Worm (Caenorhabditis elegans): ENCODE measurements around the gene T28F3.11.

DNA sequence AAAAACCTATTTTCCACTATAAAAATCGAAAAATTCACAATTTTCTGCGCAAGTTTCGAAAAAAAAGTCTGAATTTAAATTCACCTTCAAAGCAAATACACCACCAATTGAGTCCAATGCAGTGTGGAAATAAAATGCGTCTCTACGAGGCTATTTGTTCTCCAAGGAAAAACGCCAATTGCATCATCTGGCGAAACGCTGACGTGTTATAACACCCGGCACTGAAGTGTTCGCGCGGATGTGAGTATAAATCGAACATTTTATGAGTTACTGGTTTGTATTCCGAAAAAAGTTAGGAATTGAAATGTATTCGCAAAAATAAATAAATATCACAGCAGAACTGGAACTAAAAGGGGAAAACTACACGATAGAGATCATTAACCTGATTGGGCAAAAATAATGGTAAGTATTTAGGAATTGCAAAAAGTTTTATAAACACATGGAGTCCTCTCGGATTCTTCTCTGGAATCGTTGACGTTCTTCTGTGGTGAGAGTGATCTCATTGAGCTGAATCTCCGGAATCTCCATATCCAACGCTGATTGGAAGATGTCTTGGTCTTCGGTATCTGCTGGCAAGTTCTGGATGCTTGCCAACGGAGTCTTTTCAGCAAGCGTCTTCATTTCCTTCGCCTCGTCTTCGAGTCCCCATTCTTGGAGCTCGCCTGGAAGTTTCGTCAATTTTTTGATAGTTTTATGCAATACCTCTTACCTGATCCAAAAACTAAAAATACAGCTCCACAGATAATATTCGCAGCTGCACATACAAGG lies 3.4 kb downstream of the T28F3.11 start, which contains the start of gene zipt-7.1:
- TF ChIP-seq tbx-37 (GFP tag; conservative IDR thresholded peaks at IDR 0.05) (no peak), ama-1 (optimal IDR thresholded peaks at IDR 0.05) (no peak), ets-7 (tag; optimal IDR thresholded peaks at IDR 0.05) (no peak), aly-1 (tag; optimal IDR thresholded peaks at IDR 0.05) (no peak), sea-1 (GFP tag; conservative IDR thresholded peaks at IDR 0.05) (no peak), pes-1 (GFP tag; IDR thresholded peaks at IDR 0.05) (no peak), ceh-13 (GFP tag; optimal IDR thresholded peaks at IDR 0.05) (no peak), flt-1 (GFP tag; IDR thresholded peaks at IDR 0.05) (no peak), F13C5.2 (tag; optimal IDR thresholded peaks at IDR 0.05) (no peak), hnd-1 (tag; optimal IDR thresholded peaks at IDR 0.05) (no peak)
